Worm (Caenorhabditis elegans) whole organism, L4 larva: Measurements from ENCODE around the gene Y97E10AR.3.

ENCODE experiments used
- F10B5.3 ChIP-seq: sonication (generic microtip); optimal IDR thresholded peaks from 2 replicates; lab custom pipeline; 2016; ENCODE audit warnings: mild to moderate bottlenecking, missing genetic modification characterization, missing compliant biosample characterization
- F26F4.8 ChIP-seq: fragments of 200-800 bp; sonication (Bioruptor generic); conservative IDR thresholded peaks from 2 replicates; pipeline ENCODE4 v1.3.6; 2022; ENCODE audit warnings: missing genetic modification characterization, missing compliant biosample characterization
- F37D6.2 ChIP-seq: sonication (generic microtip); optimal IDR thresholded peaks from 2 replicates; lab custom pipeline; 2016; ENCODE audit warnings: mild to moderate bottlenecking, missing genetic modification characterization, missing compliant biosample characterization
- R02D3.7 ChIP-seq: fragments of 150-350 bp; sonication (generic microtip); optimal IDR thresholded peaks from 3 replicates; lab custom pipeline; 2014; ENCODE audit warnings: missing biosample characterization, missing genetic modification characterization
- T26A8.4 ChIP-seq: fragments of 200-800 bp; sonication (Bioruptor generic); IDR thresholded peaks from 2 replicates; pipeline ENCODE4 v1.3.6; 2022; ENCODE audit warnings: missing genetic modification characterization, missing compliant biosample characterization
- Y105C5A.15 ChIP-seq: fragments of 200-800 bp; sonication (Bioruptor generic); IDR thresholded peaks from 2 replicates; pipeline ENCODE4 v1.3.6; 2022; ENCODE audit warnings: missing genetic modification characterization, missing compliant biosample characterization
- ZK337.2 ChIP-seq: fragments of 200-800 bp; sonication (Bioruptor generic); IDR thresholded peaks from 2 replicates; pipeline ENCODE4 v1.3.6; 2022; ENCODE audit warnings: missing genetic modification reagents, missing genetic modification characterization, missing compliant biosample characterization
- ZK546.5 ChIP-seq, 2 experiments: sonication (generic microtip); optimal IDR thresholded peaks; 2 replicates each; lab custom pipeline; 2017; ENCODE audit warnings: missing biosample characterization in 2 of 2, missing genetic modification characterization in 2 of 2
- attf-4 ChIP-seq: sonication (generic microtip); optimal IDR thresholded peaks from 3 replicates; lab custom pipeline; 2017; ENCODE audit warnings: missing biosample characterization, missing genetic modification characterization
- ceh-20 ChIP-seq: fragments of 200-800 bp; sonication (Bioruptor generic); IDR thresholded peaks from 2 replicates; pipeline ENCODE4 v1.3.6; 2022; ENCODE audit warnings: missing genetic modification reagents, missing genetic modification characterization, missing compliant biosample characterization
- ceh-32 ChIP-seq: sonication (generic microtip); optimal IDR thresholded peaks from 2 replicates; lab custom pipeline; 2016; ENCODE audit warnings: mild to moderate bottlenecking, missing genetic modification characterization, missing compliant biosample characterization; ENCODE audit not compliant: poor library complexity
- ceh-44 ChIP-seq: fragments of 200-800 bp; sonication (Bioruptor generic); IDR thresholded peaks from 2 replicates; pipeline ENCODE4 v1.3.6; 2022; ENCODE audit warnings: missing genetic modification reagents, missing genetic modification characterization, missing compliant biosample characterization
- daf-16 ChIP-seq, 3 experiments: sonication (generic microtip); optimal IDR thresholded peaks; 2 replicates each; lab custom pipeline; 2016 to 2017; ENCODE audit warnings: missing genetic modification characterization in 3 of 3, missing genetic modification reagents in 3 of 3, mild to moderate bottlenecking in 2 of 3, missing compliant biosample characterization in 2 of 3, missing biosample characterization in 1 of 3, moderate library complexity in 1 of 3
- daf-8 ChIP-seq: fragments of 200-800 bp; sonication (Bioruptor generic); IDR thresholded peaks from 2 replicates; pipeline ENCODE4 v1.3.6; 2022; ENCODE audit warnings: missing genetic modification characterization, missing compliant biosample characterization
- dmd-6 ChIP-seq: fragments of 200-800 bp; sonication (Bioruptor generic); IDR thresholded peaks from 2 replicates; pipeline ENCODE4 v1.3.6; 2022; ENCODE audit warnings: missing genetic modification reagents, missing genetic modification characterization, missing compliant biosample characterization
- dmd-8 ChIP-seq: fragments of 200-800 bp; sonication (Bioruptor generic); IDR thresholded peaks from 2 replicates; pipeline ENCODE4 v1.3.6; 2022; ENCODE audit warnings: missing genetic modification characterization, missing compliant biosample characterization
- dmd-9 ChIP-seq: fragments of 200-800 bp; sonication (Bioruptor generic); IDR thresholded peaks from 2 replicates; pipeline ENCODE4 v1.3.6; 2022; ENCODE audit warnings: missing genetic modification reagents, missing genetic modification characterization, missing compliant biosample characterization
- dpl-1 ChIP-seq: fragments of 150-350 bp; optimal IDR thresholded peaks from 2 replicates; lab custom pipeline; 2014; ENCODE audit warnings: missing biosample characterization, missing genetic modification reagents, missing genetic modification characterization
- duxl-1 ChIP-seq: sonication (generic microtip); optimal IDR thresholded peaks from 2 replicates; lab custom pipeline; 2016; ENCODE audit warnings: mild to moderate bottlenecking, missing genetic modification characterization, moderate library complexity, missing compliant biosample characterization; ENCODE audit not compliant: poor library complexity
- dve-1 ChIP-seq: sonication (generic microtip); optimal IDR thresholded peaks from 2 replicates; lab custom pipeline; 2017; ENCODE audit warnings: antibody characterized with exemption, mild to moderate bottlenecking, missing genetic modification characterization, missing compliant biosample characterization; ENCODE audit not compliant: insufficient read depth
- egl-43 ChIP-seq: fragments of 200-800 bp; sonication (Bioruptor generic); IDR thresholded peaks from 2 replicates; pipeline ENCODE4 v1.3.6; 2022; ENCODE audit warnings: missing genetic modification reagents, missing genetic modification characterization, missing compliant biosample characterization
- hlh-11 ChIP-seq: fragments of 200-800 bp; sonication (Bioruptor generic); optimal IDR thresholded peaks from 2 replicates; lab custom pipeline; 2018; ENCODE audit warnings: mild to moderate bottlenecking, missing genetic modification characterization, missing compliant biosample characterization
- hlh-30 ChIP-seq: sonication (generic microtip); optimal IDR thresholded peaks from 2 replicates; lab custom pipeline; 2017; ENCODE audit warnings: antibody characterized with exemption, mild to moderate bottlenecking, missing genetic modification characterization, missing compliant biosample characterization; ENCODE audit not compliant: insufficient read depth
- lin-1 ChIP-seq: fragments of 200-800 bp; sonication (Bioruptor generic); IDR thresholded peaks from 2 replicates; pipeline ENCODE4 v1.3.6; 2022; ENCODE audit warnings: missing genetic modification reagents, missing genetic modification characterization, missing compliant biosample characterization
- lin-39 ChIP-seq: fragments of 150-350 bp; optimal IDR thresholded peaks from 2 replicates; lab custom pipeline; 2014; ENCODE audit warnings: missing biosample characterization, missing genetic modification reagents, missing genetic modification characterization
- lir-3 ChIP-seq: sonication (generic microtip); optimal IDR thresholded peaks from 2 replicates; lab custom pipeline; 2016; ENCODE audit warnings: mild to moderate bottlenecking, missing genetic modification characterization, missing compliant biosample characterization
- mdl-1 ChIP-seq, 2 experiments: fragments of 150-350 bp in 1 of 2; sonication (generic microtip) in 1 of 2; optimal IDR thresholded peaks; 2 replicates each; lab custom pipeline; 2014 to 2017; ENCODE audit warnings: missing biosample characterization in 2 of 2, missing genetic modification characterization in 2 of 2
- mdt-29 ChIP-seq: fragments of 200-800 bp; sonication (Bioruptor generic); IDR thresholded peaks from 2 replicates; pipeline ENCODE4 v1.3.6; 2022; ENCODE audit warnings: missing genetic modification reagents, missing genetic modification characterization, missing compliant biosample characterization
- mep-1 ChIP-seq: fragments of 150-350 bp; sonication (generic microtip); optimal IDR thresholded peaks from 3 replicates; lab custom pipeline; 2014; ENCODE audit warnings: missing biosample characterization, missing genetic modification characterization
- mes-2 ChIP-seq: sonication (generic microtip); optimal IDR thresholded peaks from 2 replicates; lab custom pipeline; 2016; ENCODE audit warnings: missing genotype, mild to moderate bottlenecking, missing genetic modification characterization, missing compliant biosample characterization; ENCODE audit not compliant: poor library complexity, severe bottlenecking
- nhr-11 ChIP-seq: fragments of 150-350 bp; optimal IDR thresholded peaks from 2 replicates; lab custom pipeline; 2014; ENCODE audit warnings: missing biosample characterization, missing genetic modification characterization
- nhr-237 ChIP-seq: sonication (generic microtip); optimal IDR thresholded peaks from 2 replicates; lab custom pipeline; 2017; ENCODE audit warnings: missing biosample characterization, missing genetic modification characterization
- nhr-25 ChIP-seq: sonication (generic microtip); optimal IDR thresholded peaks from 2 replicates; lab custom pipeline; 2017; ENCODE audit warnings: missing genetic modification characterization, mild to moderate bottlenecking, missing compliant biosample characterization, antibody characterized with exemption, moderate library complexity, borderline replicate concordance; ENCODE audit not compliant: insufficient read depth
- nhr-28 ChIP-seq: fragments of 150-350 bp; optimal IDR thresholded peaks from 2 replicates; lab custom pipeline; 2014; ENCODE audit warnings: missing biosample characterization, missing genetic modification characterization
- nhr-42 ChIP-seq: fragments of 200-800 bp; sonication (Bioruptor generic); IDR thresholded peaks from 2 replicates; pipeline ENCODE4 v1.3.6; 2022; ENCODE audit warnings: missing genetic modification characterization, missing compliant biosample characterization
- nhr-6 ChIP-seq: fragments of 150-350 bp; optimal IDR thresholded peaks from 2 replicates; lab custom pipeline; 2014; ENCODE audit warnings: missing biosample characterization, missing genetic modification characterization
- php-3 ChIP-seq: fragments of 200-800 bp; sonication (Bioruptor generic); IDR thresholded peaks from 2 replicates; pipeline ENCODE4 v1.3.6; 2022; ENCODE audit warnings: missing genetic modification reagents, missing genetic modification characterization, missing compliant biosample characterization
- pqm-1 ChIP-seq: sonication (generic microtip); optimal IDR thresholded peaks from 2 replicates; lab custom pipeline; 2017; ENCODE audit warnings: missing biosample characterization, missing genetic modification characterization
- saeg-2 ChIP-seq: fragments of 200-800 bp; sonication (Bioruptor generic); IDR thresholded peaks from 2 replicates; pipeline ENCODE4 v1.3.6; 2022; ENCODE audit warnings: missing genetic modification reagents, missing genetic modification characterization, missing compliant biosample characterization
- set-16 ChIP-seq: fragments of 200-800 bp; sonication (Bioruptor generic); IDR thresholded peaks from 2 replicates; pipeline ENCODE4 v1.3.6; 2022; ENCODE audit warnings: missing genetic modification reagents, missing genetic modification characterization, missing compliant biosample characterization
- skn-1 ChIP-seq: fragments of 150-350 bp; optimal IDR thresholded peaks from 2 replicates; lab custom pipeline; 2014; ENCODE audit warnings: missing biosample characterization, missing genetic modification characterization
- snpc-4 ChIP-seq: fragments of 150-350 bp; optimal IDR thresholded peaks from 2 replicates; lab custom pipeline; 2014; ENCODE audit warnings: missing biosample characterization, missing genetic modification characterization
- spr-1 ChIP-seq: sonication (generic microtip); optimal IDR thresholded peaks from 2 replicates; lab custom pipeline; 2016; ENCODE audit warnings: mild to moderate bottlenecking, missing genetic modification characterization, missing compliant biosample characterization
- tag-97 ChIP-seq: fragments of 200-800 bp; sonication (Bioruptor generic); IDR thresholded peaks from 2 replicates; pipeline ENCODE4 v1.3.6; 2022; ENCODE audit warnings: missing genetic modification characterization, missing compliant biosample characterization
- tra-1 ChIP-seq: fragments of 200-800 bp; sonication (Bioruptor generic); IDR thresholded peaks from 2 replicates; pipeline ENCODE4 v1.3.6; 2022; ENCODE audit warnings: missing genetic modification reagents, missing genetic modification characterization, missing compliant biosample characterization
- ztf-11 ChIP-seq: fragments of 150-350 bp; optimal IDR thresholded peaks from 2 replicates; lab custom pipeline; 2014; ENCODE audit warnings: missing biosample characterization, missing genetic modification characterization

Gene Y97E10AR.3

DNA sequence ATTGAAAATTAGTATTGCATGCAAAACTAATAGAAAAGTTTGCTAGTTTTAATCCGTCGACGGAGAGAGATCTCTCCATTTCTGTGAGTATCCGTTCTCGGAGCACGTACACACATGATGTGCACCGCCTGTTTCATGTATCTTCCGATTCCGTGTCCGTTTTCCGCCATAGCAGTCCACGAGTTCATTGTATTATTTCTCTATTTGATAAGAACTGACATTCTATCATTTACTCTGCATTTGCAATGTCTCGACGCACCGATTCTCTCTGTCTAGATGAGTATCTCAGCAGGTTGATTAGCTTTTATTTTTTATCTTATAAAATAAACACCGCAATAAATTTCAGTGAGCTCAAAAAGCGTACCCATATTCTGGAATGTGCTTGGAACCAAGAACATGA is 11.6 kb upstream of the Y97E10AR.3 start (continued):
- TF ChIP-seq ceh-32 (tag; lab: Kevin White, UChicago), result no peak
- TF ChIP-seq R02D3.7, result no peak
- no peak for TF ChIP-seq duxl-1

DNA sequence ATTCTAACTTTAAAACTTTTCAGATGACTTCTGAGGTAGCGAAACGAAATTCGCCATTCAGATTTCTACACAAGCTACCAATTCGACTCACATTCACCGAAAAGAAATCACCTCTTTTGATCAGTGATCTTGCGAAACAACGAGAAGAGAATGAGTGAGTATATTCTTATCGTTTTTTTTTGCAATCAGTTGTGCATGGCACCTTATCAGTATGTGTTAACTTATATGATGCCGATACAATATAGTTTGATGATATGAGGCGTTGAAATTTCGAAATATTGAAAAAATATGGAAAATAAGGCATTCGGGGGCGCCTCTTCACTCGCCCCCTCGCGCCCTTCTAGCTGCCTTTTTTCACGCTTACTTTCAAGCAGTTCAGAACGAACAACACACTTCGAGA is 10.6 kb upstream of the Y97E10AR.3 start:
- TF ChIP-seq hlh-11 (peak; percentile 65), ZK337.2 (GFP tag; lab: Robert Waterston, UW) (no peak), daf-16 (GFP tag; optimal IDR thresholded peaks at IDR 0.05; lab: Kevin White, UChicago) (no peak), daf-16 (tag; optimal IDR thresholded peaks at IDR 0.05; lab: Kevin White, UChicago) (peak; percentile 39), ZK546.5 (tag; optimal IDR thresholded peaks at IDR 0.05; lab: Kevin White, UChicago) (no peak), nhr-6 (tag; lab: Kevin White, UChicago) (peak; percentile 12), hlh-30 (tag; lab: Kevin White, UChicago) (no peak), lin-1 (0 out of 2 replicates have a peak, but pooled peaks have one; percentile 17), dve-1 (tag; lab: Kevin White, UChicago) (peak; percentile 28), pqm-1 (tag; lab: Kevin White, UChicago) (peak; percentile 87), nhr-28 (tag; lab: Kevin White, UChicago) (peak; percentile 81), saeg-2 (GFP tag; lab: Robert Waterston, UW) (no peak), dmd-6 (GFP tag; lab: Robert Waterston, UW) (peak; percentile 75), dpl-1 (no peak), php-3 (peak; percentile 61), mep-1 (peak; percentile 1), daf-8 (GFP tag; lab: Robert Waterston, UW) (no peak), ceh-20 (no peak), F37D6.2 (tag; lab: Kevin White, UChicago) (no peak), ztf-11 (tag; lab: Kevin White, UChicago) (no peak), egl-43 (GFP tag; lab: Robert Waterston, UW) (no peak)
- TF ChIP-seq, all 104 proteins: peak for 10

ce11 chrV:8016928-8017327 is 9.6 kb upstream of the Y97E10AR.3 start, which contains the start of gene sptl-2:
Gene sptl-2 (plus strand): TSS chrV:8017207.
- peak; percentile 23 for TF ChIP-seq dmd-6 (GFP tag; lab: Robert Waterston, UW)
- TF ChIP-seq ceh-32 (tag; lab: Kevin White, UChicago), result no peak
- TF ChIP-seq dve-1 (tag; lab: Kevin White, UChicago), result peak; percentile 15
- no peak for TF ChIP-seq set-16 (GFP tag; lab: Robert Waterston, UW)
- no peak for TF ChIP-seq lin-39 (tag; lab: Kevin White, UChicago)
- TF ChIP-seq nhr-237 (tag; lab: Kevin White, UChicago), result no peak
- no peak for TF ChIP-seq nhr-11 (tag; lab: Kevin White, UChicago)
- no peak for TF ChIP-seq daf-16 (GFP tag; optimal IDR thresholded peaks at IDR 0.05; lab: Kevin White, UChicago)
- TF ChIP-seq daf-16 (tag; optimal IDR thresholded peaks at IDR 0.05; lab: Kevin White, UChicago), result peak; percentile 40
- TF ChIP-seq T26A8.4 (GFP tag; lab: Robert Waterston, UW), result no peak
- TF ChIP-seq F26F4.8 (GFP tag; lab: Robert Waterston, UW), result no peak
- TF ChIP-seq skn-1 (tag; lab: Kevin White, UChicago), result no peak
- TF ChIP-seq spr-1 (tag; lab: Kevin White, UChicago), result no peak
- no peak for TF ChIP-seq nhr-6 (tag; lab: Kevin White, UChicago)
- peak; percentile 59 for TF ChIP-seq nhr-28 (tag; lab: Kevin White, UChicago)
- TF ChIP-seq duxl-1, result no peak
- TF ChIP-seq tag-97 (GFP tag; lab: Robert Waterston, UW), result no peak
- no peak for TF ChIP-seq Y105C5A.15 (GFP tag; lab: Robert Waterston, UW)
- TF ChIP-seq nhr-42 (GFP tag; lab: Robert Waterston, UW), result no peak
- TF ChIP-seq mdl-1 (tag; optimal IDR thresholded peaks at IDR 0.05; lab: Kevin White, UChicago), result no peak
- TF ChIP-seq lin-1, result no peak
- TF ChIP-seq nhr-25 (tag; lab: Kevin White, UChicago), result no peak
- TF ChIP-seq lir-3 (tag; lab: Kevin White, UChicago), result no peak
- TF ChIP-seq tra-1 (GFP tag; lab: Robert Waterston, UW), result no peak
- TF ChIP-seq dmd-8 (GFP tag; lab: Robert Waterston, UW), result no peak
- peak; percentile 8 for TF ChIP-seq mes-2 (tag; lab: Kevin White, UChicago)
- TF ChIP-seq R02D3.7, result no peak
- no peak for TF ChIP-seq dmd-9 (GFP tag; lab: Robert Waterston, UW)
- no peak for TF ChIP-seq ceh-44 (GFP tag; lab: Robert Waterston, UW)
- no peak for TF ChIP-seq mdt-29 (GFP tag; lab: Robert Waterston, UW)
- no peak for TF ChIP-seq snpc-4
- TF ChIP-seq F10B5.3 (tag; lab: Kevin White, UChicago), result no peak
- peak; percentile 4 for TF ChIP-seq mep-1
- no peak for TF ChIP-seq attf-4 (tag; lab: Kevin White, UChicago)
